Worm (Caenorhabditis elegans): ENCODE results near the gene F26C11.1.

Gene F26C11.1

ce11 chrII:9917904-9918303, 23.4 kb downstream of the F26C11.1 start, which contains the start of gene C05C10.8:
Gene C05C10.8, minus strand, starts transcription at chrII:9918004.
- TF ChIP-seq cebp-1 (GFP tag; IDR thresholded peaks at IDR 0.05) (no peak), cebp-1 (tag; optimal IDR thresholded peaks at IDR 0.05) (no peak), egrh-3 (GFP tag; IDR thresholded peaks at IDR 0.05) (no peak)

ce11 chrII:9920468-9920867, 25.9 kb downstream of the F26C11.1 start, which contains the start of gene pho-10:
Gene pho-10, minus strand, starts transcription at chrII:9920568.
- TF ChIP-seq rec-8 (tag; optimal IDR thresholded peaks at IDR 0.05) (no peak), bed-1 (GFP tag; IDR thresholded peaks at IDR 0.05) (no peak), tbp1 (GFP tag; optimal IDR thresholded peaks at IDR 0.05) (no peak), ztf-26 (tag; optimal IDR thresholded peaks at IDR 0.05) (no peak), F57A8.1 (GFP tag; optimal IDR thresholded peaks at IDR 0.05) (no peak), chd-7 (tag; optimal IDR thresholded peaks at IDR 0.05) (no peak), lsl-1 (GFP tag; optimal IDR thresholded peaks at IDR 0.05) (no peak), pbrm-1 (GFP tag; IDR thresholded peaks at IDR 0.05) (no peak), tbx-9 (tag; optimal IDR thresholded peaks at IDR 0.05; ENCODE audit: borderline replicate concordance) (no peak), ZK185.1 (tag; optimal IDR thresholded peaks at IDR 0.05; ENCODE audit: poor library complexity, severe bottlenecking) (no peak), zfh-2 (GFP tag; conservative IDR thresholded peaks at IDR 0.05) (no peak), dpff-1 (tag; optimal IDR thresholded peaks at IDR 0.05) (no peak), nhr-179 (tag; optimal IDR thresholded peaks at IDR 0.05) (no peak), Y79H2A.3 (GFP tag; conservative IDR thresholded peaks at IDR 0.05) (no peak), hsf-1 (GFP tag; IDR thresholded peaks at IDR 0.05) (no peak), atf-7 (tag; optimal IDR thresholded peaks at IDR 0.05) (no peak), snpc-4 (GFP tag; optimal IDR thresholded peaks at IDR 0.05) (no peak), snpc-4 (tag; optimal IDR thresholded peaks at IDR 0.05) (no peak), F10E7.11 (tag; optimal IDR thresholded peaks at IDR 0.05) (no peak)

- TF ChIP-seq ztf-26 (tag; optimal IDR thresholded peaks at IDR 0.05), result no peak
- peak; percentile 52; the same call in 1 of the 2 replicates for TF ChIP-seq hmg-1.2 (GFP tag; IDR thresholded peaks at IDR 0.05)
- TF ChIP-seq lsl-1 (GFP tag; optimal IDR thresholded peaks at IDR 0.05), result no peak
- TF ChIP-seq ztf-22 (GFP tag; optimal IDR thresholded peaks at IDR 0.05), result no peak
Observed at ce11 chrII:9921622-9922269, 27.2 kb downstream of the F26C11.1 start, which contains the start of gene C05C10.2. Gene C05C10.2, plus strand, starts transcription at chrII:9922219.

ce11 chrII:9928470-9928869, 33.9 kb downstream of the F26C11.1 start:
- TF ChIP-seq ceh-100 (GFP tag; IDR thresholded peaks at IDR 0.05) (no peak), hrde-1 (tag; optimal IDR thresholded peaks at IDR 0.05; ENCODE audit: borderline replicate concordance) (no peak), nfya-1 (tag; optimal IDR thresholded peaks at IDR 0.05; ENCODE audit: borderline replicate concordance, insufficient read depth) (no peak), Y56A3A.18 (GFP tag; IDR thresholded peaks at IDR 0.05) (no peak), let-526 (GFP tag; IDR thresholded peaks at IDR 0.05) (no peak), hsf-1 (GFP tag; IDR thresholded peaks at IDR 0.05) (no peak), attf-5 (GFP tag; optimal IDR thresholded peaks at IDR 0.05) (no peak), ceh-91 (GFP tag; IDR thresholded peaks at IDR 0.05) (no peak), aptf-3 (GFP tag; IDR thresholded peaks at IDR 0.05) (no peak)
